Worm (Caenorhabditis elegans) whole organism, midembryonic: ENCODE data around the gene emb-8.

Source experiments
- flt-1 ChIP-seq: fragments of 200-800 bp; sonication (Bioruptor generic); IDR thresholded peaks from 2 replicates; pipeline ENCODE4 v1.3.6; 2022; ENCODE audit warnings: missing genetic modification characterization, missing compliant biosample characterization
- klf-2 ChIP-seq: fragments of 200-800 bp; sonication (Bioruptor generic); conservative IDR thresholded peaks from 2 replicates; pipeline ENCODE4 v1.3.6; 2022; ENCODE audit warnings: missing genetic modification reagents, missing genetic modification characterization, missing compliant biosample characterization
- ref-1 ChIP-seq: fragments of 200-800 bp; sonication (Bioruptor generic); conservative IDR thresholded peaks from 2 replicates; pipeline ENCODE4 v1.3.6; 2022; ENCODE audit warnings: missing genetic modification reagents, missing genetic modification characterization, missing compliant biosample characterization
- tab-1 ChIP-seq: fragments of 200-800 bp; sonication (Bioruptor generic); IDR thresholded peaks from 2 replicates; pipeline ENCODE4 v1.3.6; 2022; ENCODE audit warnings: missing genetic modification characterization, missing compliant biosample characterization
- ztf-23 ChIP-seq: fragments of 200-800 bp; sonication (Bioruptor generic); IDR thresholded peaks from 2 replicates; pipeline ENCODE4 v1.3.6; 2022; ENCODE audit warnings: missing genetic modification reagents, missing genetic modification characterization, missing compliant biosample characterization

DNA sequence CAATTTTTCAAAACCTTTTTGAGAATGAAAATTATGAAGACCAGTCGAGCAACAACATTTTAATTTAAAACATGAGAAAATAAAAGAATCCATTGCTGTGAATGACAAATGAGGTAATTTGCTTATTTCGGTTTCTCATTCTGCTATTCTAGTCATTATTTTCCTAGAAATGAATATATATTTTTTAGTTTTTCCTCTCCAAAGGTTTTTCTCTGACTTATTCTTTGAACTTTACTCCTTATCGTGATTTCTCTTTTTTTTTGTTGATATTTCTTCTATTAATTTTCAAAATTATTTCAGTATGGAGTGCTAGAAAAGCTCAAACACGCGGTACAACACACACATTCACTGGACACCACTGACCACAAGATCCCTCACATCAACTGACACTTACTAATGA, 13.9 kb downstream of the emb-8 start, which contains the start of gene pup-2:
- TF ChIP-seq flt-1 (GFP tag; lab: Robert Waterston, UW): no peak
- TF ChIP-seq tab-1 (GFP tag; lab: Robert Waterston, UW): no peak
- TF ChIP-seq ref-1 (GFP tag; lab: Robert Waterston, UW): no peak
- no peak for TF ChIP-seq klf-2 (GFP tag; lab: Robert Waterston, UW)
- no peak for TF ChIP-seq ztf-23 (GFP tag; lab: Robert Waterston, UW)
